Worm (Caenorhabditis elegans): ENCODE data around the gene flp-34.

The flp-34 gene

ce11 chrV:1033304-1033703 lies at the start of gene flp-34:
TSS of gene flp-34 (minus strand) at chrV:1033404.
- TF ChIP-seq dmd-9 (GFP tag; IDR thresholded peaks at IDR 0.05) (no peak), lir-3 (tag; optimal IDR thresholded peaks at IDR 0.05) (no peak), nhr-237 (tag; optimal IDR thresholded peaks at IDR 0.05) (no peak), zip-2 (tag; optimal IDR thresholded peaks at IDR 0.05) (no peak), ceh-28 (tag; optimal IDR thresholded peaks at IDR 0.05) (no peak), ceh-82 (tag; optimal IDR thresholded peaks at IDR 0.05) (no peak), zfp-3 (GFP tag; conservative IDR thresholded peaks at IDR 0.05) (no peak), Y105C5A.15 (GFP tag; IDR thresholded peaks at IDR 0.05) (no peak), nhr-111 (GFP tag; optimal IDR thresholded peaks at IDR 0.05) (no peak), lin-13 (GFP tag; optimal IDR thresholded peaks at IDR 0.05) (no peak), tag-97 (GFP tag; IDR thresholded peaks at IDR 0.05) (no peak)

DNA sequence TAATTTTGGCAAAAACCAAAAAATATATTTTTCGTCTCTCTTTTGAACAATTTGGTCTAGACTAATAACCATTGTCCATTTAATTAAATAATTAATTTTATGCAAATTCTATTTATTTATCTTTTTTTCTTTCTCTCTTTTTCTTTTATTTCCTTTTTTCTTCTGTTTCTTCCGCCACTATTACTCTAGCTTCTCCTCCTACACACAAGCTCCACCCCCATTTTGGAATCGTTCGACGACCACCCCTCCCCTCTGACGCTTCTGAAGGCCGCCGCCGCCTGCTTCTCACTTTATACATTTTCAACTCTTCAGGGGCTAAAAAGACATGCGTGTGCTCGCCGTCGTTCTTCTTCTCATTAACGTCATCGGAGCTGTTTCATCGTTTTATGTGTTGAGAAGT lies 41.7 kb upstream of the flp-34 start, which contains the start of gene K10C9.1:
Gene K10C9.1, plus strand, starts transcription at position 301 of the 400 bp plus-strand sequence.
- TF ChIP-seq ceh-62 (tag; optimal IDR thresholded peaks at IDR 0.05) (no peak), nhr-48 (tag; optimal IDR thresholded peaks at IDR 0.05) (no peak), dmd-8 (GFP tag; IDR thresholded peaks at IDR 0.05) (no peak), tag-97 (GFP tag; IDR thresholded peaks at IDR 0.05) (no peak), lsy-2 (tag; optimal IDR thresholded peaks at IDR 0.05) (no peak), daf-19 (GFP tag; conservative IDR thresholded peaks at IDR 0.05) (no peak), lir-3 (tag; optimal IDR thresholded peaks at IDR 0.05) (no peak), F49E8.2 (tag; optimal IDR thresholded peaks at IDR 0.05; ENCODE audit: borderline replicate concordance) (no peak), ztf-11 (tag; optimal IDR thresholded peaks at IDR 0.05) (no peak), nhr-41 (GFP tag; IDR thresholded peaks at IDR 0.05) (no peak), sdz-12 (GFP tag; optimal IDR thresholded peaks at IDR 0.05) (no peak), unc-130 (GFP tag; optimal IDR thresholded peaks at IDR 0.05) (no peak), arid-1 (GFP tag; conservative IDR thresholded peaks at IDR 0.05) (no peak), nhr-102 (tag; optimal IDR thresholded peaks at IDR 0.05) (no peak), ZK337.2 (GFP tag; IDR thresholded peaks at IDR 0.05) (no peak), Y105C5A.15 (GFP tag; IDR thresholded peaks at IDR 0.05) (no peak), aly-2 (tag; optimal IDR thresholded peaks at IDR 0.05) (no peak), saeg-2 (GFP tag; IDR thresholded peaks at IDR 0.05) (no peak)

ce11 chrV:1067468-1067867 lies 34.3 kb upstream of the flp-34 start, which contains the start of gene K10C9.7:
TSS of gene K10C9.7 (minus strand) at chrV:1067568.
- TF ChIP-seq ctbp-1 (GFP tag; IDR thresholded peaks at IDR 0.05) = no peak
- no peak for TF ChIP-seq T26A8.4 (GFP tag; IDR thresholded peaks at IDR 0.05)
- TF ChIP-seq aha-1 (tag) = no peak
- TF ChIP-seq lir-3 (tag; optimal IDR thresholded peaks at IDR 0.05) = no peak
- TF ChIP-seq nhr-10 (tag; optimal IDR thresholded peaks at IDR 0.05) = no peak
- TF ChIP-seq ceh-32 (tag; optimal IDR thresholded peaks at IDR 0.05; ENCODE audit: poor library complexity) = no peak
- no peak for TF ChIP-seq rbr-2 (tag; optimal IDR thresholded peaks at IDR 0.05)
- no peak for TF ChIP-seq aly-2 (tag; optimal IDR thresholded peaks at IDR 0.05)
- no peak for TF ChIP-seq nhr-237 (tag; optimal IDR thresholded peaks at IDR 0.05)
- TF ChIP-seq lin-39 (tag; optimal IDR thresholded peaks at IDR 0.05) = no peak
- TF ChIP-seq dmd-8 (GFP tag; IDR thresholded peaks at IDR 0.05) = no peak
- TF ChIP-seq lin-38 (GFP tag; IDR thresholded peaks at IDR 0.05) = no peak
- no peak for TF ChIP-seq nhr-28 (tag; optimal IDR thresholded peaks at IDR 0.05)
- TF ChIP-seq nhr-77 (tag; optimal IDR thresholded peaks at IDR 0.05) = no peak
- no peak for TF ChIP-seq nhr-25 (tag; optimal IDR thresholded peaks at IDR 0.05; ENCODE audit: borderline replicate concordance, insufficient read depth)
- TF ChIP-seq nhr-102 (tag; optimal IDR thresholded peaks at IDR 0.05) = no peak
- TF ChIP-seq D1046.2 (GFP tag; IDR thresholded peaks at IDR 0.05) = no peak
- TF ChIP-seq tra-1 (GFP tag; IDR thresholded peaks at IDR 0.05) = no peak
- no peak for TF ChIP-seq gei-8 (GFP tag; optimal IDR thresholded peaks at IDR 0.05)

All from whole organism, L4 larva.